Worm (Caenorhabditis elegans): ENCODE measurements around the gene srab-8.
A peak's percentile ranks its signal among the peaks of the same experiment; 100 is the strongest.

The srab-8 gene

DNA sequence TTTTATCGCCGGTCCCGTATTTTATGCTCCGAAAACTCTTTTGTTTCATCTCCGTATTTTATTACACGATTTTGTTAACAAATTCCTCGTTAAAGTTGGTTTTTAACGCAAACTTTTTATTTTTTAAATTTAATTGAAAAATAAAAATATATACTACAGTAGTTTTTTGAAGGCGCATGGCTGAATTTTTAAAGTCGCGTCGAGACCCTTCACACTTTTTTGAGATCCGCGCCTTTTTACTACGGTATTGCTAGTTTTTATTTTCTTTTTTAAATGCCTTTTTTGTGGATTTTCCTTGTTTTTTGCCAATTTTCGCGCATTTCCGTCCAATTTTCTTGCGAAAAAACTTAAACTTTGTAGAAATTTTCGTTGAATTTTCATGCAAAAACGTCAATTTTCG, 28.2 kb downstream of the srab-8 start (continued):
- TF ChIP-seq somi-1 (GFP tag; optimal IDR thresholded peaks at IDR 0.05) (no peak), ets-4 (GFP tag; optimal IDR thresholded peaks at IDR 0.05) (no peak), C06A6.2 (GFP tag; conservative IDR thresholded peaks at IDR 0.05) (no peak), ceh-100 (GFP tag; IDR thresholded peaks at IDR 0.05) (no peak), zim-3 (tag; optimal IDR thresholded peaks at IDR 0.05) (no peak)

DNA sequence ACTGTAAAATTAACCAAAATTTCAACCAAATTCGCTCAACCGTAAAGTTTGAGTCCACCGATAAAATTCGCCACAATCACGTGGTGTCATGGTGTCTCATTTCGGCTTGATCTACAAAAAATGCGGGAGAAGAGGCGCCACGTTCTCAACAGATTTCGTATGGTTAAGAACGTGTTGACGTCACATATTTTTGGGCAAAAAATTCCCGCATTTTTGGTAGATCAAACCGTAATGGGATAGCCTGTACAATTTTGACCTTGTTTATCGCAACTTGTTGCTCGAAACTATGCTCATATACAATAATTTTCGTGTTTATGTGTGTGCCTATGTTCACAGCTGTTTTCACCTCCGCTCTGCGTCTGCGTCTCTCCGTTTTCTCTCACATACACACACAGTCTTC, 32.7 kb downstream of the srab-8 start:
- TF ChIP-seq B0261.1 (tag; optimal IDR thresholded peaks at IDR 0.05) (no peak), hmg-1.2 (GFP tag; IDR thresholded peaks at IDR 0.05) (0 out of 2 replicates have a peak, but pooled peaks have one; percentile 9)

DNA sequence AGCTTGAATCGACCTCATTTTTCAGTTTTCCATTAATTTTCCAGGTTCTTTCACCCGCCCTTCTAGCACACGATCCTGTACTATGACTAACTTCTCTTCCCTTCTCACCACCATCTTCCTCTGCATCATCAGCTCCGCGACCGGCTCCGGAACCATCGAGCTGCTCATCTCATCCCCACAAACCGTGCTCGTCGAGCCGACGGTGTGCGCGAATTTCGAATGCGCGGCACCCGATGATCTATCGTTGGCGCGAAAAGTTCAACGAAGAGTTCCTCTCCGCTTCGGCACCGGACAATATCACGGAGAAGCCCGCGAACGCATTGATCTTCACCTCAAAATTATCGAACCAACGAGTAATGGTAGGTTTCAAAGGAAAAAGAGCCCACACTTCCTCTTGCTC, 33.9 kb downstream of the srab-8 start, which contains the start of gene apx-1:
Gene apx-1, plus strand, starts transcription at position 50 of the 400 bp plus-strand sequence.
- no peak for TF ChIP-seq mxl-1 (tag; optimal IDR thresholded peaks at IDR 0.05)
- peak; percentile 72 for TF ChIP-seq zfh-2 (GFP tag; conservative IDR thresholded peaks at IDR 0.05)
- no peak for TF ChIP-seq fkh-3 (tag; optimal IDR thresholded peaks at IDR 0.05)
- TF ChIP-seq nfya-1 (tag; optimal IDR thresholded peaks at IDR 0.05; ENCODE audit: borderline replicate concordance, insufficient read depth) = no peak
- TF ChIP-seq rcor-1 (GFP tag; IDR thresholded peaks at IDR 0.05) = no peak
- no peak for TF ChIP-seq ztf-22 (GFP tag; optimal IDR thresholded peaks at IDR 0.05)
- TF ChIP-seq hrde-1 (tag; optimal IDR thresholded peaks at IDR 0.05; ENCODE audit: borderline replicate concordance) = no peak
- TF ChIP-seq gei-17 (GFP tag; optimal IDR thresholded peaks at IDR 0.05) = no peak
- no peak for TF ChIP-seq zim-3 (tag; optimal IDR thresholded peaks at IDR 0.05)
- peak; percentile 10; the same call in 1 of the 2 replicates for TF ChIP-seq egrh-3 (GFP tag; IDR thresholded peaks at IDR 0.05)
- no peak for TF ChIP-seq lin-54 (GFP tag; optimal IDR thresholded peaks at IDR 0.05)

DNA sequence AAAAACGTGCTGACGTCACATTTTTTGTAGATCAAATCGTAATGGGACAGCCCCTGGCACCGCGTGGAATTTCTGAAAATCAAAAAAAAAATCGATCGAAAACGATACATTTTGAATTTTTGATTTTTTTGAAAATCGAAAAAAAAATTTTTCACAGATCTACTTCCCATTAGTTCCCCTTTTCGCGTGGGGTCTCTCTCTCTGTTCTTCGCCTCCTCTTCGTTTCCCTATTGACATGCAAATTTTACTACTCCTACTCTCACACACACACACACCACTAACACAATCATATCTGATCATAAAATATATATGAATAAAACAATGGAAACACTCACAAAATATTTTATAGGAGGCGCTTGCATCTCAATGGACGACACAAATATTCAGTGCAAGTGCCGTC, 42.3 kb downstream of the srab-8 start:
- TF ChIP-seq let-526 (GFP tag; IDR thresholded peaks at IDR 0.05) = no peak
- no peak for TF ChIP-seq T07F8.4 (tag; optimal IDR thresholded peaks at IDR 0.05)
- TF ChIP-seq ztf-25 (GFP tag; IDR thresholded peaks at IDR 0.05) = no peak

DNA sequence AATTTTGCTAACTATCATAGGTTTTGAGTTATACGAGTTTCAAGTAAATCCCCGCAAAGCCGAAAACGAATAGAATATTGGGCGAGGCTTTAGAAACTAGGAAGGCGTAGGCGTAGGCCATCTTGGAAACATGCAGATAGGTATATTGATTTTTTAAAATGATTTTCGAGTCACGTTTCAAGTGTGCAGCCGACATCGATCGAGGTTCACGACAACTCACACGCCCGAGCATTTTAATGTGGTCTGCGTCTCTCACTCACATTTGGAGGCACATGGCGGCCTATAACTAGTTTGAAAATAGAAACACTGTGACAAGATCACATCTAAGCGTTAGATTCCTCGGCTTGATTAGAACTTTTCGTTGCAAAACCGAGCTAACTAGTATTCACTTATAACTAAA, 51.1 kb downstream of the srab-8 start, which contains the start of gene K08D9.2:
Gene K08D9.2, plus strand, starts transcription at position 301 of the 400 bp plus-strand sequence.
- no peak for TF ChIP-seq egl-44 (GFP tag; IDR thresholded peaks at IDR 0.05)
- no peak for TF ChIP-seq somi-1 (GFP tag; optimal IDR thresholded peaks at IDR 0.05)
- TF ChIP-seq C06A6.2 (GFP tag; conservative IDR thresholded peaks at IDR 0.05) = no peak
- TF ChIP-seq lag-1 (GFP tag; IDR thresholded peaks at IDR 0.05) = no peak
- TF ChIP-seq mel-28 (tag; optimal IDR thresholded peaks at IDR 0.05; ENCODE audit: borderline replicate concordance) = no peak
